Worm (Caenorhabditis elegans) whole organism, L2 larva: ENCODE results near the gene clec-143.

Experiments used
- C34F6.9 ChIP-seq: fragments of 150-350 bp; optimal IDR thresholded peaks from 2 replicates; lab custom pipeline; 2014; ENCODE audit warnings: missing biosample characterization, missing genetic modification characterization
- Y55F3AM.14 ChIP-seq: fragments of 200-800 bp; sonication (Bioruptor generic); optimal IDR thresholded peaks from 2 replicates; lab custom pipeline; 2018; ENCODE audit warnings: mild to moderate bottlenecking, missing genetic modification characterization, missing compliant biosample characterization
- ZK546.5 ChIP-seq: sonication (generic microtip); optimal IDR thresholded peaks from 2 replicates; lab custom pipeline; 2017; ENCODE audit warnings: missing biosample characterization, missing genetic modification characterization
- alr-1 ChIP-seq: fragments of 150-350 bp; optimal IDR thresholded peaks from 2 replicates; lab custom pipeline; 2014; ENCODE audit warnings: missing biosample characterization, missing genetic modification characterization
- aly-2 ChIP-seq: fragments of 150-350 bp; optimal IDR thresholded peaks from 2 replicates; lab custom pipeline; 2014; ENCODE audit warnings: missing biosample characterization, missing genetic modification characterization
- ama-1 ChIP-seq: fragments of 150-350 bp; optimal IDR thresholded peaks from 2 replicates; lab custom pipeline; 2018; ENCODE audit warnings: inconsistent platforms
- blmp-1 ChIP-seq: sonication (generic microtip); optimal IDR thresholded peaks from 2 replicates; lab custom pipeline; 2017; ENCODE audit warnings: missing genetic modification characterization, mild to moderate bottlenecking, missing compliant biosample characterization, antibody characterized with exemption, moderate library complexity; ENCODE audit not compliant: insufficient read depth
- crh-2 ChIP-seq: sonication (generic microtip); optimal IDR thresholded peaks from 2 replicates; lab custom pipeline; 2017; ENCODE audit warnings: missing biosample characterization, missing genetic modification characterization
- dmd-4 ChIP-seq: sonication (generic microtip); optimal IDR thresholded peaks from 2 replicates; lab custom pipeline; 2017; ENCODE audit warnings: missing biosample characterization, missing genetic modification characterization
- egl-27 ChIP-seq: sonication (generic microtip); optimal IDR thresholded peaks from 3 replicates; lab custom pipeline; 2017; ENCODE audit warnings: missing biosample characterization, missing genetic modification reagents, missing genetic modification characterization
- elt-1 ChIP-seq: fragments of 150-350 bp; optimal IDR thresholded peaks from 2 replicates; lab custom pipeline; 2014; ENCODE audit warnings: missing biosample characterization, missing genetic modification characterization
- fos-1 ChIP-seq: fragments of 150-350 bp; optimal IDR thresholded peaks from 2 replicates; lab custom pipeline; 2014; ENCODE audit warnings: missing biosample characterization, missing genetic modification characterization
- gmeb-1 ChIP-seq: fragments of 150-350 bp; optimal IDR thresholded peaks from 2 replicates; lab custom pipeline; 2014; ENCODE audit warnings: missing biosample characterization, missing genetic modification characterization
- lin-13 ChIP-seq: fragments of 150-350 bp; optimal IDR thresholded peaks from 2 replicates; lab custom pipeline; 2014; ENCODE audit warnings: missing biosample characterization, missing genetic modification reagents, missing genetic modification characterization
- lin-39 ChIP-seq: fragments of 150-350 bp; optimal IDR thresholded peaks from 2 replicates; lab custom pipeline; 2014; ENCODE audit warnings: missing biosample characterization, missing genetic modification reagents, missing genetic modification characterization
- lsy-2 ChIP-seq, 2 experiments: fragments of 150-350 bp in 1 of 2; sonication (generic microtip) in 1 of 2; optimal IDR thresholded peaks; 2 replicates each; lab custom pipeline; 2014 to 2017; ENCODE audit warnings: missing biosample characterization in 2 of 2, missing genetic modification characterization in 2 of 2
- mbf-1 ChIP-seq: sonication (generic microtip); optimal IDR thresholded peaks from 2 replicates; lab custom pipeline; 2017; ENCODE audit warnings: missing biosample characterization, missing genetic modification characterization
- mdl-1 ChIP-seq, 2 experiments: fragments of 150-350 bp in 1 of 2; sonication (generic microtip) in 1 of 2; optimal IDR thresholded peaks; 2 replicates each; lab custom pipeline; 2017; ENCODE audit warnings: missing biosample characterization in 2 of 2, missing genetic modification characterization in 2 of 2
- nhr-11 ChIP-seq: fragments of 150-350 bp; optimal IDR thresholded peaks from 2 replicates; lab custom pipeline; 2014; ENCODE audit warnings: missing biosample characterization, missing genetic modification characterization
- nhr-12 ChIP-seq: fragments of 150-350 bp; optimal IDR thresholded peaks from 2 replicates; lab custom pipeline; 2014; ENCODE audit warnings: missing biosample characterization, missing genetic modification characterization
- nhr-129 ChIP-seq: fragments of 150-350 bp; optimal IDR thresholded peaks from 2 replicates; lab custom pipeline; 2014; ENCODE audit warnings: missing biosample characterization, missing genetic modification characterization
- nhr-237 ChIP-seq: fragments of 150-350 bp; optimal IDR thresholded peaks from 2 replicates; lab custom pipeline; 2014; ENCODE audit warnings: missing biosample characterization, missing genetic modification characterization
- nhr-25 ChIP-seq: fragments of 150-350 bp; sonication (generic microtip); optimal IDR thresholded peaks from 3 replicates; lab custom pipeline; 2014; ENCODE audit warnings: missing biosample characterization, missing genetic modification characterization
- peb-1 ChIP-seq: fragments of 150-350 bp; optimal IDR thresholded peaks from 2 replicates; lab custom pipeline; 2014; ENCODE audit warnings: missing biosample characterization, missing genetic modification characterization
- skn-1 ChIP-seq: sonication (generic microtip); optimal IDR thresholded peaks from 2 replicates; lab custom pipeline; 2017; ENCODE audit warnings: missing biosample characterization, missing genetic modification characterization
- sma-3 ChIP-seq: sonication (generic microtip); optimal IDR thresholded peaks from 2 replicates; lab custom pipeline; 2016; ENCODE audit warnings: missing genetic modification reagents, missing genetic modification characterization, missing compliant biosample characterization
- sma-9 ChIP-seq, 2 experiments: fragments of 150-350 bp in 1 of 2; sonication (generic microtip) in 1 of 2; optimal IDR thresholded peaks; 2 replicates each; lab custom pipeline; 2014 to 2016; ENCODE audit warnings: missing genetic modification characterization in 2 of 2, mild to moderate bottlenecking in 1 of 2, missing biosample characterization in 1 of 2, missing compliant biosample characterization in 1 of 2, missing genetic modification reagents in 1 of 2, moderate library complexity in 1 of 2
- snpc-4 ChIP-seq: fragments of 150-350 bp; optimal IDR thresholded peaks from 2 replicates; lab custom pipeline; 2014; ENCODE audit warnings: missing biosample characterization, missing genetic modification characterization
- unc-55 ChIP-seq: fragments of 150-350 bp; sonication (generic microtip); optimal IDR thresholded peaks from 3 replicates; lab custom pipeline; 2014; ENCODE audit warnings: missing biosample characterization, missing genetic modification reagents, missing genetic modification characterization
- unc-62 ChIP-seq: fragments of 150-350 bp; optimal IDR thresholded peaks from 2 replicates; lab custom pipeline; 2014; ENCODE audit warnings: missing biosample characterization, missing genetic modification reagents, missing genetic modification characterization
- ztf-1 ChIP-seq: fragments of 200-800 bp; sonication (Bioruptor generic); conservative IDR thresholded peaks from 2 replicates; pipeline ENCODE4 v1.3.6; 2022; ENCODE audit warnings: missing genetic modification characterization, missing compliant biosample characterization
- ztf-11 ChIP-seq: sonication (generic microtip); optimal IDR thresholded peaks from 2 replicates; lab custom pipeline; 2017; ENCODE audit warnings: missing biosample characterization, missing genetic modification characterization
- ztf-4 ChIP-seq: fragments of 150-350 bp; optimal IDR thresholded peaks from 2 replicates; lab custom pipeline; 2014; ENCODE audit warnings: missing biosample characterization, missing genetic modification characterization

clec-143 gene

ce11 chrII:10482899-10483298, 12.8 kb upstream of the clec-143 start:
- TF ChIP-seq crh-2 (tag; lab: Kevin White, UChicago) (no peak), fos-1 (peak; percentile 24), snpc-4 (tag; lab: Kevin White, UChicago) (no peak), mdl-1 (tag; optimal IDR thresholded peaks at IDR 0.05; lab: Kevin White, UChicago) (no peak), ztf-1 (GFP tag; lab: Robert Waterston, UW) (no peak), sma-3 (no peak)

- TF ChIP-seq elt-1, result no peak
- peak; percentile 28 for TF ChIP-seq fos-1
These were observed 11.9 kb upstream of the clec-143 start, which contains the start of the genes clec-60 and ZK666.11 for ce11 chrII:10481824-10482556. TSS of gene clec-60 (minus strand) at chrII:10481874. TSS of gene ZK666.11 (plus strand) at chrII:10482522.

- TF ChIP-seq elt-1, result no peak
- TF ChIP-seq lin-13 (GFP tag; lab: Kevin White, UChicago), result no peak
- no peak for TF ChIP-seq aly-2 (tag; lab: Kevin White, UChicago)
- no peak for TF ChIP-seq nhr-25 (tag; lab: Kevin White, UChicago)
- no peak for TF ChIP-seq ztf-1 (GFP tag; lab: Robert Waterston, UW)
- TF ChIP-seq mdl-1 (tag; optimal IDR thresholded peaks at IDR 0.05; lab: Kevin White, UChicago), result no peak
- TF ChIP-seq alr-1 (tag; lab: Kevin White, UChicago), result no peak
- TF ChIP-seq skn-1 (tag; lab: Kevin White, UChicago), result no peak
- no peak for TF ChIP-seq fos-1
- TF ChIP-seq blmp-1 (tag; lab: Kevin White, UChicago), result no peak
- TF ChIP-seq ZK546.5 (tag; lab: Kevin White, UChicago), result no peak
- TF ChIP-seq ztf-11 (tag; lab: Kevin White, UChicago), result no peak
- no peak for TF ChIP-seq dmd-4 (tag; lab: Kevin White, UChicago)
- no peak for TF ChIP-seq unc-62 (GFP tag; lab: Kevin White, UChicago)
- TF ChIP-seq mbf-1 (tag; lab: Kevin White, UChicago), result no peak
- TF ChIP-seq sma-3, result no peak
- TF ChIP-seq lin-39 (tag; lab: Kevin White, UChicago), result no peak
- TF ChIP-seq nhr-129 (tag; lab: Kevin White, UChicago), result no peak
- no peak for TF ChIP-seq snpc-4 (tag; lab: Kevin White, UChicago)
- no peak for TF ChIP-seq nhr-237 (tag; lab: Kevin White, UChicago)
These were observed 9.9 kb upstream of the clec-143 start for ce11 chrII:10480043-10480442.

- TF ChIP-seq ztf-4 (tag; lab: Kevin White, UChicago) (no peak), ztf-1 (GFP tag; lab: Robert Waterston, UW) (no peak), sma-9 (GFP tag; optimal IDR thresholded peaks at IDR 0.05; lab: Kevin White, UChicago) (no peak), sma-9 (tag; optimal IDR thresholded peaks at IDR 0.05; lab: Kevin White, UChicago) (no peak)
- TF ChIP-seq, all 48 proteins: peak for 0
These were observed 9.3 kb upstream of the clec-143 start, which contains the start of gene clec-59 for ce11 chrII:10479348-10479747. TSS of gene clec-59 (minus strand) at chrII:10479448.

- no peak for TF ChIP-seq unc-55 (GFP tag; lab: Kevin White, UChicago)
- no peak for TF ChIP-seq ZK546.5 (tag; lab: Kevin White, UChicago)
- TF ChIP-seq C34F6.9 (tag; lab: Kevin White, UChicago), result no peak
- TF ChIP-seq sma-3, result no peak
- no peak for TF ChIP-seq ztf-4 (tag; lab: Kevin White, UChicago)
- no peak for TF ChIP-seq mdl-1 (tag; optimal IDR thresholded peaks at IDR 0.05; lab: Kevin White, UChicago)
- no peak for TF ChIP-seq alr-1 (tag; lab: Kevin White, UChicago)
- TF ChIP-seq ztf-1 (GFP tag; lab: Robert Waterston, UW), result no peak
- TF ChIP-seq peb-1, result no peak
- TF ChIP-seq dmd-4 (tag; lab: Kevin White, UChicago), result no peak
- TF ChIP-seq ama-1 (lab: Kevin White, UChicago), result no peak
- TF ChIP-seq Y55F3AM.14 (GFP tag; lab: Kevin White, UChicago), result no peak
- no peak for TF ChIP-seq egl-27 (tag; lab: Kevin White, UChicago)
- no peak for TF ChIP-seq nhr-11
- no peak for TF ChIP-seq gmeb-1
- no peak for TF ChIP-seq blmp-1 (tag; lab: Kevin White, UChicago)
- no peak for TF ChIP-seq lsy-2 (tag; optimal IDR thresholded peaks at IDR 0.05; lab: Kevin White, UChicago)
- no peak for TF ChIP-seq lin-39 (tag; lab: Kevin White, UChicago)
- TF ChIP-seq nhr-12 (tag; lab: Kevin White, UChicago), result no peak
These were observed 6.9 kb upstream of the clec-143 start, which contains the start of gene ZK666.4 for ce11 chrII:10476959-10477358. TSS of gene ZK666.4 (plus strand) at chrII:10477259.
